Worm (Caenorhabditis elegans): Measurements from ENCODE around the gene daf-10.

- TF ChIP-seq ama-1 (optimal IDR thresholded peaks at IDR 0.05) (no peak), egl-5 (tag; optimal IDR thresholded peaks at IDR 0.05) (no peak), unc-62 (GFP tag; optimal IDR thresholded peaks at IDR 0.05) (no peak), nhr-11 (tag; optimal IDR thresholded peaks at IDR 0.05) (no peak), nhr-25 (tag; optimal IDR thresholded peaks at IDR 0.05) (no peak), unc-39 (tag; optimal IDR thresholded peaks at IDR 0.05) (no peak), nhr-23 (tag; optimal IDR thresholded peaks at IDR 0.05) (no peak), ZK546.5 (tag; optimal IDR thresholded peaks at IDR 0.05) (no peak), ztf-4 (tag; optimal IDR thresholded peaks at IDR 0.05) (no peak), fos-1 (tag; optimal IDR thresholded peaks at IDR 0.05) (no peak)
These were observed 46.5 kb upstream of the daf-10 start, which contains the start of gene C46C2.5 for ce11 chrIV:9192522-9192921.

Data from whole organism, L3 larva.